Fruit fly (Drosophila melanogaster): Measurements from ENCODE around the gene Rhau.

- TF ChIP-seq usp (GFP tag; optimal IDR thresholded peaks at IDR 0.05) (no peak), CG8478 (optimal IDR thresholded peaks at IDR 0.05) (no peak)
Observed at dm6 chr2L:20778380-20778779, 20.6 kb upstream of the Rhau start.
